Worm (Caenorhabditis elegans): ENCODE results near the gene Y49A3A.4.

Y49A3A.4 gene

DNA sequence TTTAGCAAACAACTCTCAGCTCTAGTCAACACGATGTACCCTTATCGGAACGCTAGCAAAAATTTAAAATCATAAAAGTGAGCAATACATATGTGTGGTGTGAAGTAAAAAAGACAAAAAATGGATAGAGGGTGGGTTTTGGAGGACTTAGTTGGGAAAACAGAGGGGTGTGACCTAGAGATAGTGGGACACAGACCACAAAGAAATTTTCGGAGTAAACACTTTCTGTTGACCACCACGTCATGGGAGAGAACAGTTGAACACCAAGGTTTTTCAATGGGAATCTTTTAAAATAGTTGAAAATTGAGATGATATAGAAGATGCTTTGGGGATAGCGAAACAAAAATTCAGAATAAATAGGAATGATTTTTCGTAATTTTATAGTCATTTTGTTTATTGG lies 41.5 kb downstream of the Y49A3A.4 start:
- TF ChIP-seq elt-1 (tag; optimal IDR thresholded peaks at IDR 0.05) = no peak
- TF ChIP-seq sea-2 (GFP tag; optimal IDR thresholded peaks at IDR 0.05) = no peak
- TF ChIP-seq zag-1 (tag; optimal IDR thresholded peaks at IDR 0.05) = no peak
- TF ChIP-seq lin-15B (tag; optimal IDR thresholded peaks at IDR 0.05) = no peak
- TF ChIP-seq snpc-4 (tag; optimal IDR thresholded peaks at IDR 0.05) = peak; percentile 41
- no peak for TF ChIP-seq fos-1 (tag; optimal IDR thresholded peaks at IDR 0.05)
- TF ChIP-seq skn-1 (tag; optimal IDR thresholded peaks at IDR 0.05) = no peak
- no peak for TF ChIP-seq hmg-11 (tag; optimal IDR thresholded peaks at IDR 0.05)
- no peak for TF ChIP-seq daf-12 (tag; optimal IDR thresholded peaks at IDR 0.05)
- no peak for TF ChIP-seq unc-62 (GFP tag; optimal IDR thresholded peaks at IDR 0.05)
- TF ChIP-seq lsy-12 (tag; optimal IDR thresholded peaks at IDR 0.05) = no peak
- TF ChIP-seq pqm-1 (tag; optimal IDR thresholded peaks at IDR 0.05) = no peak
- no peak for TF ChIP-seq R02D3.7 (tag; optimal IDR thresholded peaks at IDR 0.05)
- TF ChIP-seq nhr-237 (tag; optimal IDR thresholded peaks at IDR 0.05) = no peak
- no peak for TF ChIP-seq ZK546.5 (tag; optimal IDR thresholded peaks at IDR 0.05)
- TF ChIP-seq nfya-1 (tag; optimal IDR thresholded peaks at IDR 0.05; ENCODE audit: insufficient read depth) = peak; percentile 11
- no peak for TF ChIP-seq tbx-2 (tag; optimal IDR thresholded peaks at IDR 0.05)
- no peak for TF ChIP-seq nhr-28 (tag; optimal IDR thresholded peaks at IDR 0.05)
- peak; percentile 71 for TF ChIP-seq pha-4 (tag; optimal IDR thresholded peaks at IDR 0.05)
- TF ChIP-seq elt-2 (tag; optimal IDR thresholded peaks at IDR 0.05) = no peak
- no peak for TF ChIP-seq ceh-9 (tag; optimal IDR thresholded peaks at IDR 0.05)

DNA sequence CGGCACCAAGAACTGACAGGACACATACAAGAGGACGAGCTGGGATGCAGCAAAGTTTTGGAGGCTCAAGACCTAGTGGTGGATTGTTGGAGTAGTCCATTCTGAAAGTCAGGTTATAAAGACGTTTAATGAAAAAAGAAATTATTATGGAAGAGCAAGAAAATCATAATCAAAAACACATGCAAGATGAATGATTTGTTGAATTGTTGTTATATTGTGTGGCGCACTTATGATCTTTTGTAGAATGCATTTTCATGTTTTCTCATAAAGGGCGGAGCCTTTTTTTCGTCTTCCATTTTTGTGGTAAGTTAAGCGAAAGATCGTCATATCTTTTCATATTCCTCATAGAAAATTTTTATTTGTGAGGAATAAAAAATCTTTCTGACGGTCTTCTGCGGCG lies 42.2 kb downstream of the Y49A3A.4 start, which contains the start of gene F47B8.2:
Gene F47B8.2, minus strand, starts transcription at position 101 of the 400 bp plus-strand sequence.
- TF ChIP-seq nhr-237 (tag; optimal IDR thresholded peaks at IDR 0.05) (no peak), zag-1 (tag; optimal IDR thresholded peaks at IDR 0.05) (no peak), lin-39 (tag; optimal IDR thresholded peaks at IDR 0.05) (no peak), mml-1 (tag; optimal IDR thresholded peaks at IDR 0.05) (no peak), tbx-2 (tag; optimal IDR thresholded peaks at IDR 0.05) (no peak), nhr-12 (tag; optimal IDR thresholded peaks at IDR 0.05) (no peak), ceh-82 (tag; optimal IDR thresholded peaks at IDR 0.05) (no peak), pha-4 (tag; optimal IDR thresholded peaks at IDR 0.05) (no peak), fos-1 (tag; optimal IDR thresholded peaks at IDR 0.05) (no peak), elt-2 (tag; optimal IDR thresholded peaks at IDR 0.05) (no peak), nhr-25 (tag; optimal IDR thresholded peaks at IDR 0.05) (no peak)

DNA sequence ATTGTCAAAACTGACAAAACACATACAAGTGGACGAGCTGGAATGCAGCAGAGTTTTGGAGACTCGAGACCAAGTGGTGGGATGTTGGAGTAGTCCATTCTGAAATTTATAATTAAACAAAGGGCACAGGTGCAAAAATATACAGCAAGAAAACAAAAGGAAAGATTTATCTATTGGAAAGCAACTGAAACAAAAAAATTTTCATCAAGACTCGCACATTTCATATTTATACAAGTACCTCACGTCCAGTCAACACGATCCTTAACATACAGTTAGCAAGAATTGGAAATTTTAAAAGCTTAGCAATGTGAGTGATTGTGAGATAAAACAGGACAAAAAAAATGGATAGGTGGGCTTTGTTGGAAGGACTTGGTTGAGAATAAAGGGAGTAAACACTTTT lies 44.5 kb downstream of the Y49A3A.4 start, which contains the start of gene F47B8.1:
Gene F47B8.1, minus strand, starts transcription at position 101 of the 400 bp plus-strand sequence.
- TF ChIP-seq aly-2 (tag; optimal IDR thresholded peaks at IDR 0.05) = no peak
- no peak for TF ChIP-seq elt-1 (tag; optimal IDR thresholded peaks at IDR 0.05)
- TF ChIP-seq mml-1 (tag; optimal IDR thresholded peaks at IDR 0.05) = no peak
- TF ChIP-seq ceh-9 (tag; optimal IDR thresholded peaks at IDR 0.05) = no peak
- no peak for TF ChIP-seq nhr-25 (tag; optimal IDR thresholded peaks at IDR 0.05)
- TF ChIP-seq nfya-1 (tag; optimal IDR thresholded peaks at IDR 0.05; ENCODE audit: insufficient read depth) = no peak
- no peak for TF ChIP-seq ceh-16 (tag; optimal IDR thresholded peaks at IDR 0.05)
- no peak for TF ChIP-seq nhr-23 (tag; optimal IDR thresholded peaks at IDR 0.05)
- no peak for TF ChIP-seq nhr-237 (tag; optimal IDR thresholded peaks at IDR 0.05)
- no peak for TF ChIP-seq lin-39 (tag; optimal IDR thresholded peaks at IDR 0.05)
- TF ChIP-seq unc-39 (tag; optimal IDR thresholded peaks at IDR 0.05) = no peak
- no peak for TF ChIP-seq egl-5 (tag; optimal IDR thresholded peaks at IDR 0.05)
- no peak for TF ChIP-seq nhr-76 (tag; optimal IDR thresholded peaks at IDR 0.05)
- no peak for TF ChIP-seq sea-2 (GFP tag; optimal IDR thresholded peaks at IDR 0.05)
- no peak for TF ChIP-seq zag-1 (tag; optimal IDR thresholded peaks at IDR 0.05)
- TF ChIP-seq ztf-4 (tag; optimal IDR thresholded peaks at IDR 0.05) = no peak
- no peak for TF ChIP-seq pha-4 (tag; optimal IDR thresholded peaks at IDR 0.05)
- TF ChIP-seq ceh-28 (tag; optimal IDR thresholded peaks at IDR 0.05) = no peak
- no peak for TF ChIP-seq fkh-10 (GFP tag; optimal IDR thresholded peaks at IDR 0.05)

DNA sequence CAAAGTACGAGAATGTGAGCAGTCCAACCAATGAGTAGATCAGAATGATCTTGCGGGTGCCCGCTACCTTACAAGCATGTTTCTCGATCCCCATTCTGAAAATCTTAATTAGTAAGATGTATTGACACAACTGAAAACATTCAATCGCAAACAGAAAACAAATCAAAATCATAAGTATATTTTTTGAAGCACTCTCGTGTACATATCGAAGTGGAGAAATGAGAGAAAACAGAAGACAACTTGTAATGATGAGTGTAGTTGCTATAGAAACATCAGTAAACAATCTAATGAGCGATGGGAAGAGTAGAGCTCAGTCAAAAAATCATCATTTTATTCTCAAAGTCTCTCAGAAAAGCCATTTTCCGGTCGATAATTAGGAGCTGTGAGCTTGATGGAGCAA lies 46.0 kb downstream of the Y49A3A.4 start, which contains the start of gene F14D7.8:
Gene F14D7.8, minus strand, starts transcription at position 101 of the 400 bp plus-strand sequence.
- TF ChIP-seq aly-2 (tag; optimal IDR thresholded peaks at IDR 0.05) (no peak), ama-1 (optimal IDR thresholded peaks at IDR 0.05) (no peak), nhr-77 (tag; optimal IDR thresholded peaks at IDR 0.05) (no peak), nhr-67 (tag; optimal IDR thresholded peaks at IDR 0.05) (no peak), sea-2 (GFP tag; optimal IDR thresholded peaks at IDR 0.05) (no peak), lin-39 (tag; optimal IDR thresholded peaks at IDR 0.05) (no peak), hmg-11 (tag; optimal IDR thresholded peaks at IDR 0.05) (no peak), fkh-2 (tag; optimal IDR thresholded peaks at IDR 0.05) (no peak), ztf-4 (tag; optimal IDR thresholded peaks at IDR 0.05) (no peak), nhr-12 (tag; optimal IDR thresholded peaks at IDR 0.05) (no peak), mdl-1 (tag; optimal IDR thresholded peaks at IDR 0.05) (no peak), nfya-1 (tag; optimal IDR thresholded peaks at IDR 0.05; ENCODE audit: insufficient read depth) (no peak), R02D3.7 (tag; optimal IDR thresholded peaks at IDR 0.05) (no peak), nhr-237 (tag; optimal IDR thresholded peaks at IDR 0.05) (no peak), elt-1 (tag; optimal IDR thresholded peaks at IDR 0.05) (no peak)
